Fruit fly (Drosophila melanogaster): Measurements from ENCODE around the gene CG33172.

CG33172 gene

DNA sequence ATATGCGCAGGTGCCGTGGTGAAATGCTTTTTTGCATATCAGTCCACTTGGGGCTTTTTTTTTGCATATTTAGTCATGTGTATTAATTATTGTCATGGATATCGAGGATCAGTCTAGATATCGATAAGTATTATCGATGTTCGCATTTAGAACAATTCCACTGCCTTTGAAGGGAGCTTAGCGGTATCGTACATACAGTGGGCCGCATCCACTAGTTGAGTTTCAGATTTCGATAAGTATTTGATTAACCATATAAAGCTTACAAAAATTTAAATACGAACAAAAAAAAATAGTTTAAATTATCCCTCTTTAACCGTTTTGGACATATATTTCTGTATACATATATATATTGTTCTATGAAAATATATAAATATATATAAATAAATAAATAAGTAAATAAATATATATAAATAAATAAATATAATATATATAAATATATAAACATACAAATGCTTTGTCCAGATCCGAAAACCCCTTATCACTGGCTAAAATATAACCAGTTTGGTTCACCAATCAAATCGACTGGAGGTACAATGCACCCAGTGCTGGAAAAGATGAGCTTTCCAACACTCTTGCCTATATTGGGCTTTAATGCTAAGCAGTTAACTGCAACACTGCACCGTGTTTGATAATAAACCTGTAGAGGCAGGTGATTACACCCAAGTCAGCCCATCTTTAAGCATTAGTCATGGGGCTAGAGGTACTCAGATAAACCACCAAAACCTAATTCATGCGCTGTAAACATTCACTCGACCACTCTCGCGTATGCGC lies 33.6 kb downstream of the CG33172 start:
- TF ChIP-seq CTCF (optimal IDR thresholded peaks at IDR 0.05) = no peak
- no peak for TF ChIP-seq CG8478 (optimal IDR thresholded peaks at IDR 0.05)

DNA sequence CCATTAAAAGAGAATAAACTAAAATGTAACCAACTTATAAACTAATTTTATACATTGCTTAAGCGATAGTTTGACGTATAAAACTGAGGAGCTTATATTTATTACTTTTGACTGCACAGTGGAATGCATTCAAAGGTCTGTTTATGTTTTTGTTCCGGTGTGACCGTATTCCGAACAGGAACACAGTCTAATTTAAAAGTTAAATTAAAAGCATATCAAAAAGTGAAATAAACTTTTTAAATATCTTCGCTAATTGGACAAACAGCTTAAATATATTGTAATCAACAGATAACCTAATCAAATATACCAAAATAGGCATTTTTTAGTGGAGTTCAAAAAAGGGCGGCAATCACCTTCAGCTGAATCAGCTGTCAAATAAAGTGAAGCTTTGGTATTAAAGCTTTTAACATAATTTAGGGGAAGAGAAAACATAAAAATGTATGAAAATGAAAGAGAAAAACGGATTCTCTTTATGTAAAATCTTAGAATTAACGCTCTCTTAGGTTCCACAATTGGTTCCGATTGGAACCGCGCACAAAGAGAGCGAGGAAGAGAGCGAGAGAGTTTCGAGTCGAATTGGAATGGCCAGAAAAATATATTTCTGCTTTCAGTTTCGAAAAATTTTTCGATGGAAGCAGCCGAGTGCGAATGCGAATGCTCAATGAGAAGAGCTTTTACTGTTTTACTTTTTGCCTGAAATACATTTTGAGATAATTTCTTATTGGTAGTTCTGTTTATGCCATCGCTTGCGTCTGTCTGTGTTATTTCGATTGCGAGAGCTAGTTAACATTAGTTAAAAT lies 34.5 kb downstream of the CG33172 start, which contains the start of the genes PGRP-LE and sd:
TSS of gene PGRP-LE (minus strand) at position 117 of the 800 bp plus-strand sequence.
TSS of gene sd (plus strand) at position 607 of the 800 bp plus-strand sequence.
- TF ChIP-seq CTCF (optimal IDR thresholded peaks at IDR 0.05) = no peak
- TF ChIP-seq CG8478 (optimal IDR thresholded peaks at IDR 0.05) = no peak

DNA sequence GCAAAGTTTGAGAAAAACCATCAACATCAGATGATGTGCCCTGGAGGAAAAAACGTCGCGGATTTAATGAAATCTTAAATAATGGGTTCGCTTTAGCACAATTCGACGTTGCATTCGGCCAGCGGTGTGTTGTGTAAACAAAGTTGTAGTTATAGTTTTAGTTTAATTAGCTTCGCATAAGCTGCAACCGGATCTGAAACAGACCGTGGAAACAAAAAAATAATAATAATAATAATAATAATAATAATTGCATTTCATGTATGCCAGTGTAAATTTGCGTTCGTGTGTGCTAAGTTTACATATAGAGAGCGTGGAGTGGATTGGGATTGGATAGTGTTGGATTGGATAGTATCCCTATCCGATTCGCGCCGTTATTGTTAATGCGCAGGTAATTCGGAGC lies 35.3 kb downstream of the CG33172 start:
- no peak for TF ChIP-seq CG8478 (optimal IDR thresholded peaks at IDR 0.05)
- TF ChIP-seq CTCF (optimal IDR thresholded peaks at IDR 0.05) = no peak

DNA sequence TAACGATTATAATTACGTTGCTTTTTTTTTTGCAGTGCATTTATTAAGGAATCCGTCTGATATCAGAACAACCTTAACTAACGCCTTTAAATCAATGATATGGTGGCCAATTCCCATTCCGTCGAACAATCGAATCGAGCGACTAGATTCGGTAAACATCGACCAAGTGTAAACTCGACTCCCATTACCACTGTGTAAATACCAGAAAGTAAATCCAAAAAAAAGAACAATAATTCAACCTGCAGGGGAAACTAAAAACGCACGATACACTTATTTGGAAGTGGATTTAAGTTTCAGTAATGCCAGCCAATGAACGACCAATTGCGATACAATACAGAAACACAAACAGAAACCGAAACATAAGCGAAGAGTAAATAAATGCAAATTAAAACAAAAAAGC lies 36.1 kb downstream of the CG33172 start:
- TF ChIP-seq CG8478 (optimal IDR thresholded peaks at IDR 0.05) (no peak), CTCF (optimal IDR thresholded peaks at IDR 0.05) (no peak)

DNA sequence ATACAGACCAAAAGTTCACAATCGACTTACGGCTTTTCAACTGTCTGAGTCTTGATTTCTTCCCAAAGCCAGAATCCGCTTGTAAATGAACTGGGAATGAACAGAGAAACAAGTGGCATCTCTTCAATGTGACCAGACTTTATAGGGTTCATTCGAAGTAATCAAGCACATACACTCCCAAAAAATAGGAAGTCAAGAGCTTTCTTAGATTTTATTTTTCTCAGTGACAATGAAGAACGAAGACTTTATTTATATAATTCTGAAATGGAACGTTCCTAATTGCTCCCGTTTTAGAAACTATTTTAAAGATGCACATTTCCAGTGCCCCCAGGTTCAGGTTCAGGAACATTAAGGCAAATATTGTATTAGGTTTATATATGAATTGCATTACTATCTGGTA lies 38.5 kb downstream of the CG33172 start:
- TF ChIP-seq CG8478 (optimal IDR thresholded peaks at IDR 0.05) (no peak), CTCF (optimal IDR thresholded peaks at IDR 0.05) (no peak)

DNA sequence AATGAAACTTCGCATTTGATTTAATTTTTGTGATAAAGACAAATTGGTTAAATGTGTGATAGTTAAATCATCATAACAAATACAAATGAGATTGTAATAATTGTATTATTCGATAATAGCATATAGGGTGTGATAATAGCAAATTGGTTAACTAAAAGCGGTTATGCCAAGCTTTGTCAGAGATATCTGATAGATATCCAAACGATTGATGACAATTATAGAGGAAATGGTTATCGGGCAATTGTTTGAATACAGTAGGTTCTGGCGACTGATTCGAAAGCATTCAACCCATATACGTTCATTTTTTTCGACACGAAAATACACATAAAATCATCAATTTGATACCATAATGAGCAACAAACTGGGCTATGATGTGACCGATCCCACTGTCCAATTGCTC lies 39.8 kb downstream of the CG33172 start, which contains the start of gene CG8509:
TSS of gene CG8509 (plus strand) at position 301 of the 400 bp plus-strand sequence.
- no peak for TF ChIP-seq CTCF (optimal IDR thresholded peaks at IDR 0.05)

DNA sequence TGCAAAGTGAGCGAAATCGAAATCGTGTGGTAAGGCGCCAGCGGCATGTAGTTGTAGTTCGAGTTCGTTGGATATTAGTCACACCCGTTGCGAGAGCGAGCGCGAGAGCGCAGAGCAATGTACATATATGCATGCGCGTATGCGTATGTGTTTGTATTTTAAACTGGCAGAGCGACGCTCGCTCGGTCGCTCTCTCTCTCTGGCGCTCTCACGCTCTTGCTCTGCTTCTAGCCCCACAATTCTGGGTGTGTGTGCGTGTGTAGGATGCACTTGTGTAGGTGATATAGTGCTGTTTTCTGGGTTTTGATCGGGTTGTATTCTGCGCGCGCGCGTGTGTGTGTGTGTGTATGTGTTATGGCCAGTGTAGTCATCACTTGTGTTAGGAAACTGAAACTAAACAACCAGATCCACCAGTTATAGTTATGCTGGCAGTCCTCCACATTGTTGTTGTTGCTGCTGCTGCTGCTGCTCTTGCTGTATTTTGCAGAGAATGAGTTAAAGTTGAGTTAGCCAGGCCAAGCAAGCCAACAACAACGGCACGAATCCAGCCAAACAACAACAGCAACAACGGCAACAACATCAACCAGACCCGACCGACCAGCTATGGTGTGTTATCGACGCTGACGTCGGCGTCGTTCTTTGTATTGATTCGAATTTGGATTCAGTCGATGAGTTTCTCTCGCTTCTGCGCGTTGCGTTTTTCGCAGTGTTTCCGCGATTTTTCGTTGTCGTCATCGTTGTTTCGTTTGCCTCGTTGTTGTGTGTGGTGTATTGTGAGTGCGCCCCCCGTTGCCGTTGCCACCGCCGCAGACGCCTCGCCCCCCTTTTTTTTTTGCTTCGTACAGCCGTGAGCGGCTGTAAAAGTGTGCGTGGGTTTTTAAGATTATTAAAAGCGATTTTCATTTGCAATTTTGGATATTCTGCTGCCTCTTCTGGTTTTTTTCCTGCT lies 42.5 kb downstream of the CG33172 start:
- no peak for TF ChIP-seq CTCF (optimal IDR thresholded peaks at IDR 0.05)
- no peak for TF ChIP-seq CG8478 (optimal IDR thresholded peaks at IDR 0.05)

DNA sequence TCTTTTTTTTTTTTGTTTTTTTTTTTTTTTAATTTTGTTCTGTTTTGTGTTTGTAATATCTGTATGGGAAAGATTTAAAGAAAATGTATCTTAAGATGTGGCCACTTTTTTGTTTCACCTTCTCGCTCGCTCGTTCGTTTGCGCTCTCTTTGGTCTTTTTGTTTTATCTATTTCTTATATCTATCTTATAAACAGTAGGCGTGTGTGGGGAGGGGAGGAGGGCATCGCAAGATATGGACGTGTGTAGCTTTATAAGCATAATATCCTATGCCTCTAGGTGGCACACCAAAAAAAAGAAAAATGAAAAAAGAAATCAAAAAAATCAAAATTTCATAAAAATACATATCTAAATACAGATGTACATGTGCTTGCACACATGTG lies 43.1 kb downstream of the CG33172 start:
- TF ChIP-seq CG8478 (optimal IDR thresholded peaks at IDR 0.05) (no peak), CTCF (optimal IDR thresholded peaks at IDR 0.05) (no peak)

DNA sequence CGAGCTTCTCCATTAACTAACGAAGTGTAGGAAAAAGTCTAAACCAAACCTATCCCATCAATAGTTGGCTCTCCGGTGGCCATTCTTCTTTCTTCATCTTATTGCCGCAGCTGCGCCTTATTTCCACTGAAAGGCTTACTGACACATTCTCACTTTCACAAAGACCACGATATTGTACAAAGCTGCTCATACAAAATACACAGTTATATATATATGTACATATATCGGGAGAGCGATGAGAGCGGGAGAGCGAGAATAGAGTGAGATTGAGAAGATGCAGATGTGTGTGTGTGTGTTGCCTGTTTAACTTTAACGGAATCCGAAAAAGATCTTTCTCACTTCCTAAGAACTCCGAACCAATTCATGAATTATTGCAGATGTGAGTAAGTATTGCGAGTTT lies 43.8 kb downstream of the CG33172 start:
- no peak for TF ChIP-seq CTCF (optimal IDR thresholded peaks at IDR 0.05)

DNA sequence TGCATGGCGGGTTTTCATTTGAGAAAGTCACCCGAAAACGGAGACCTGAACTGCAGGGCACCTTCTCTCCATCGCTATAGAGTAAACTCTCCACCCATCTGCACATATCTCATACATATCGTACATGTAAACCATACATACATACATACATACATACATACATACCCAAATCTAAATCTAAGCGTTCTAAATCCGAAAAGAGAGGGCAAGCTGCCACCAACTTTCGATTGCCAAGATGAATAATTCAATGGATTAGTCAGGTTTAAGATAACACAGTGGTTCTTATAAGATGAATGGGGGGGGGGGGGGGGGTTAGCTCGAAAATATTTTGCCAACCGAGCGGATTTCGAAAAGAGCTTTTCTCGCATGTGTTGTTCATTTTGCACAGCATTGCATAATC lies 45.0 kb downstream of the CG33172 start:
- TF ChIP-seq CTCF (optimal IDR thresholded peaks at IDR 0.05) (no peak), CG8478 (optimal IDR thresholded peaks at IDR 0.05) (no peak)

DNA sequence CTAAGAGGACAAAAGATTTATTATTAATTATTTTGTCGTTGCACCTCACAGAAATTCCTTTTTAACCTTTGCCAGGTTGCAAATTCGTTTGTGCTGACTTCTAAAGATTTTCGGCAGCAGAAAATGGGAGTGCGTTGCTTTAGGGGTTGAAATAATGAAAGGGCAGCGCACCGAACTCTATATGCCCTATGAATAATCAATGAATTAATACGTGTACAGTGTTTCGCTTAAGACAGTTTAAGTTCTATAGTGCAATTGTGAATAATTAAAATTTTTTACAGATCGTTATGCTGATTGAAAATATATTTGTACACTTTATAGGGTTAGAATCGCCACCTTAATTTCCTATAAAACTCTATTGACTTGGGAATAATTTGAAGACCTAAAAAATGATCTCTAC lies 46.7 kb downstream of the CG33172 start:
- no peak for TF ChIP-seq CG8478 (optimal IDR thresholded peaks at IDR 0.05)
- no peak for TF ChIP-seq CTCF (optimal IDR thresholded peaks at IDR 0.05)

DNA sequence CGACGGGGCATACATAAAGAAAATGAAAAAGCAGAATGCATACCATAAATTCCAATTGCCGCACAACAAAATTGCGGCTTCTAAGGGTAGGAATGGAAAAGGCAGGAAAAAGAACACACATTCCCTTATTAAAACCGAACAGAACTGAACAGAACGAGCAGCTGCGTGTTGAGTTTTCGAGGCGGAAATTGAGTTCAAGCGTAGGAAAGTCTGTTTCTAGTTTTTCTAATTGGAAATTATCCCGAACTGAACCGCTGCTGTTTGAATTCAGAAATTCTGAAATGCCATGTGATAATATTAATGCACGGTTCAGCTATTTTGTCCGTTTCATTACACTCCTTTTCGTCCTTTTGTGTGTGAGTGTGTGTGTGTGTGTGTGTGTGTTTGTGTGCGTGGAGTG lies 47.4 kb downstream of the CG33172 start:
- no peak for TF ChIP-seq CTCF (optimal IDR thresholded peaks at IDR 0.05)
- TF ChIP-seq CG8478 (optimal IDR thresholded peaks at IDR 0.05) = no peak

DNA sequence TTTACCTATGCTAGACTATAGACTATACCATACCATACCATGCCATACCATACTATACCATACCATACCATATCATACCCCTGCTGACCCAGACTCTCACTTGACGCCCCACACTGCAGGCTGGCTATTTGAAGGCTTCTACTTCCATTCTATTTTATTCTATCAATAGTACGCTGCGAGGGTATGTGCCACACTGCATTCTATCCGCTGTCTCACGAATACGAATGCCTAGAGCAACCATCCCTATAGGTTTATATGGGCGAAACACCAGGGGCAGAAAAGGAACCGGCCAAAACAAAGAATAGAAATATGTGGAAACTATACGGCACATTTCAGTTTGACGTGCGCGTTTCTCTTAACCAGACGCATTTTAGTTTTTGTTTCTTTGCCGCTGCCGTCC lies 48.4 kb downstream of the CG33172 start:
- TF ChIP-seq CTCF (optimal IDR thresholded peaks at IDR 0.05) (no peak), CG8478 (optimal IDR thresholded peaks at IDR 0.05) (no peak)

DNA sequence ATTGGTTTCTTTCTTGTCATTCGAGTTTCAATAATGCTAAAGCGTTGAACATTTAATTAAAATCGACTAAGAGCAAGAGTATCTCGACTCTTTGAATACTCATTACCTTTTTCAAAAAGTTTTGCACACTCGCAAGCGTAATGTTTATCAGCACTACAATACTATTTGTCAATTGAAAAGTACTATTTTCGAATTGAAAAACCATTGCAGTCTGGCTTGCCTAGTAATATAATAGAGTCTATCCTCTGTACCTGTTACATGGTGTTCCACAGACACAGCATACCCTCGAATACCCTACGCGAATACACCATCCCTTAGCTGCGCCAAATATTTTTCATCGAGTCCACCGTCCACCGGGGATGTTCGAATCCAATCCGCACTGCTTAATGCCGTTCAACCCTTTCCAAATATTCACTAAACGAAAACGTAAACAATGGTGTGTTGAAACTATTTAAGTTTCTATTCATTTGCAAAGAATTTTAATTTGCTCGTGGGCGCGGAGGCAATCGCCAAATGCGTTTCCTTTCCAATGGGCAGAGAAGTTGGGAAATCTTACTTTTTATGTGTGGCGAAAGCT lies 49.2 kb downstream of the CG33172 start:
- TF ChIP-seq CG8478 (optimal IDR thresholded peaks at IDR 0.05) (no peak), CTCF (optimal IDR thresholded peaks at IDR 0.05) (no peak)

DNA sequence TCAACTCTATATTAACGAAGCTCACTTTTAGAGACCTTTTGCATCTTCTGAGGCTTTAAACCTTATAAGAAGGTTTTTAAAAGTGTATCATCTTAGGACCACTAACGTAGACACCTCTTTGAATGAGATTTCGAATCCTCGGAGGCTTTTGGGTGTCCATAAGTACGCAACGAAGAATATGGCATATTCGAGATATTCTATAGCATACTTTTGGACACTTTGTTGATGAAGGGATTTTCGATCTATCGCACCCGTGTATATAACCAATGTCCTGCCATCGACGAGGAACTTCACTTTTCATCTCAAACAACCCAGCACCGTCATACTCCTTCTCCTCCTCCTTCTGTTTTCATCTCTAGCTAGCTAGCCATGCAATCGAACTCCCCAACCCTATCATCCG lies 52.9 kb downstream of the CG33172 start:
- TF ChIP-seq CG8478 (optimal IDR thresholded peaks at IDR 0.05) = no peak
- no peak for TF ChIP-seq CTCF (optimal IDR thresholded peaks at IDR 0.05)

Measured in S2 (cell line).